Worm (Caenorhabditis elegans) whole organism, young adult: ENCODE data around the gene frpr-2.

Source experiments
- C17E4.6 ChIP-seq: fragments of 200-800 bp; sonication (Bioruptor generic); IDR thresholded peaks from 2 replicates; pipeline ENCODE4 v1.3.6; 2022; ENCODE audit warnings: missing genetic modification reagents, missing genetic modification characterization, missing compliant biosample characterization
- F10E7.11 ChIP-seq: sonication (generic microtip); optimal IDR thresholded peaks from 2 replicates; lab custom pipeline; 2017; ENCODE audit warnings: mild to moderate bottlenecking, missing genetic modification characterization, moderate library complexity, missing compliant biosample characterization
- F23B12.7 ChIP-seq: sonication (generic microtip); optimal IDR thresholded peaks from 2 replicates; lab custom pipeline; 2017; ENCODE audit warnings: missing genetic modification characterization, mild to moderate bottlenecking, missing compliant biosample characterization, antibody characterized with exemption, moderate library complexity; ENCODE audit not compliant: insufficient read depth
- F37B4.10 ChIP-seq: fragments of 200-800 bp; sonication (Bioruptor generic); IDR thresholded peaks from 2 replicates; pipeline ENCODE4 v1.3.6; 2022; ENCODE audit warnings: missing genetic modification characterization, missing compliant biosample characterization
- F49E8.2 ChIP-seq: sonication (generic microtip); optimal IDR thresholded peaks from 3 replicates; lab custom pipeline; 2017; ENCODE audit warnings: missing genetic modification characterization, mild to moderate bottlenecking, missing compliant biosample characterization, antibody characterized with exemption, moderate library complexity; ENCODE audit not compliant: insufficient read depth
- T07F8.4 ChIP-seq: sonication (generic microtip); optimal IDR thresholded peaks from 2 replicates; lab custom pipeline; 2016; ENCODE audit warnings: mild to moderate bottlenecking, missing genetic modification characterization, moderate library complexity, missing compliant biosample characterization
- Y67H2A.10 ChIP-seq: fragments of 200-800 bp; sonication (Bioruptor generic); conservative IDR thresholded peaks from 2 replicates; pipeline ENCODE4 v1.3.6; 2022; ENCODE audit warnings: missing genetic modification reagents, missing genetic modification characterization, missing compliant biosample characterization
- akir-1 ChIP-seq: fragments of 200-800 bp; sonication (Bioruptor generic); optimal IDR thresholded peaks from 2 replicates; lab custom pipeline; 2018; ENCODE audit warnings: mild to moderate bottlenecking, missing genetic modification characterization, moderate library complexity, missing compliant biosample characterization
- ama-1 ChIP-seq, 3 experiments: fragments of 150-350 bp in 1 of 3; sonication (generic microtip) in 2 of 3; optimal IDR thresholded peaks; 2 replicates each; lab custom pipeline; 2014 to 2018; ENCODE audit warnings: missing biosample characterization in 2 of 3, missing genetic modification characterization in 2 of 3, missing genetic modification reagents in 2 of 3
- athp-1 ChIP-seq: sonication (generic microtip); optimal IDR thresholded peaks from 2 replicates; lab custom pipeline; 2017; ENCODE audit warnings: mild to moderate bottlenecking, missing genetic modification characterization, missing compliant biosample characterization
- attf-3 ChIP-seq: fragments of 200-800 bp; sonication (Bioruptor generic); conservative IDR thresholded peaks from 2 replicates; pipeline ENCODE4 v1.3.6; 2022; ENCODE audit warnings: missing genetic modification reagents, missing genetic modification characterization, missing compliant biosample characterization
- ceh-100 ChIP-seq: fragments of 200-800 bp; sonication (Bioruptor generic); IDR thresholded peaks from 2 replicates; pipeline ENCODE4 v1.3.6; 2022; ENCODE audit warnings: missing genetic modification reagents, missing genetic modification characterization, missing compliant biosample characterization
- ceh-91 ChIP-seq: fragments of 200-800 bp; sonication (Bioruptor generic); IDR thresholded peaks from 2 replicates; pipeline ENCODE4 v1.3.6; 2022; ENCODE audit warnings: missing genetic modification reagents, missing genetic modification characterization, missing compliant biosample characterization
- dox-1 ChIP-seq: fragments of 200-800 bp; sonication (Bioruptor generic); IDR thresholded peaks from 2 replicates; pipeline ENCODE4 v1.3.6; 2022; ENCODE audit warnings: missing genetic modification reagents, missing genetic modification characterization, missing compliant biosample characterization
- efl-1 ChIP-seq: fragments of 150-350 bp; optimal IDR thresholded peaks from 2 replicates; lab custom pipeline; 2014; ENCODE audit warnings: missing biosample characterization, missing genetic modification reagents, missing genetic modification characterization
- ets-4 ChIP-seq: fragments of 200-800 bp; sonication (Bioruptor generic); optimal IDR thresholded peaks from 2 replicates; lab custom pipeline; 2018; ENCODE audit warnings: mild to moderate bottlenecking, missing genetic modification characterization, missing compliant biosample characterization
- hlh-26 ChIP-seq: fragments of 200-800 bp; sonication (Bioruptor generic); conservative IDR thresholded peaks from 2 replicates; pipeline ENCODE4 v1.3.6; 2022; ENCODE audit warnings: missing genetic modification reagents, missing genetic modification characterization, missing compliant biosample characterization
- hmg-1.2 ChIP-seq: fragments of 200-800 bp; sonication (Bioruptor generic); IDR thresholded peaks from 2 replicates; pipeline ENCODE4 v1.3.6; 2022; ENCODE audit warnings: missing genetic modification reagents, missing genetic modification characterization, missing compliant biosample characterization
- hmg-20 ChIP-seq: fragments of 200-800 bp; sonication (Bioruptor generic); IDR thresholded peaks from 2 replicates; pipeline ENCODE4 v1.3.6; 2022; ENCODE audit warnings: missing genetic modification reagents, missing genetic modification characterization, missing compliant biosample characterization
- hrde-1 ChIP-seq: sonication (generic microtip); optimal IDR thresholded peaks from 2 replicates; lab custom pipeline; 2016; ENCODE audit warnings: missing genetic modification characterization, mild to moderate bottlenecking, missing compliant biosample characterization, moderate library complexity, missing genotype, missing genetic modification reagents, borderline replicate concordance
- hsf-1 ChIP-seq: fragments of 200-800 bp; sonication (Bioruptor generic); IDR thresholded peaks from 2 replicates; pipeline ENCODE4 v1.3.6; 2022; ENCODE audit warnings: missing genetic modification reagents, missing genetic modification characterization, missing compliant biosample characterization
- lag-1 ChIP-seq: fragments of 200-800 bp; sonication (Bioruptor generic); IDR thresholded peaks from 2 replicates; pipeline ENCODE4 v1.3.6; 2022; ENCODE audit warnings: missing genetic modification reagents, missing genetic modification characterization, missing compliant biosample characterization
- let-526 ChIP-seq: fragments of 200-800 bp; sonication (Bioruptor generic); IDR thresholded peaks from 2 replicates; pipeline ENCODE4 v1.3.6; 2022; ENCODE audit warnings: missing genetic modification reagents, missing genetic modification characterization, missing compliant biosample characterization
- madf-10 ChIP-seq: sonication (generic microtip); optimal IDR thresholded peaks from 2 replicates; lab custom pipeline; 2016; ENCODE audit warnings: mild to moderate bottlenecking, missing genetic modification characterization, missing compliant biosample characterization
- madf-3 ChIP-seq: fragments of 200-800 bp; sonication (Bioruptor generic); IDR thresholded peaks from 2 replicates; pipeline ENCODE4 v1.3.6; 2022; ENCODE audit warnings: missing genetic modification reagents, missing genetic modification characterization, missing compliant biosample characterization
- madf-6 ChIP-seq: fragments of 200-800 bp; sonication (Bioruptor generic); IDR thresholded peaks from 2 replicates; pipeline ENCODE4 v1.3.6; 2022; ENCODE audit warnings: missing genetic modification reagents, missing genetic modification characterization, missing compliant biosample characterization
- nhr-120 ChIP-seq: fragments of 200-800 bp; sonication (Bioruptor generic); IDR thresholded peaks from 2 replicates; pipeline ENCODE4 v1.3.6; 2022; ENCODE audit warnings: missing genetic modification characterization, missing compliant biosample characterization
- nhr-90 ChIP-seq: sonication (generic microtip); optimal IDR thresholded peaks from 2 replicates; lab custom pipeline; 2016; ENCODE audit warnings: missing genotype, mild to moderate bottlenecking, missing genetic modification characterization, missing compliant biosample characterization
- pha-4 ChIP-seq: fragments of 150-350 bp; sonication (generic microtip); optimal IDR thresholded peaks from 2 replicates; lab custom pipeline; 2014; ENCODE audit warnings: missing biosample characterization, missing genetic modification reagents, missing genetic modification characterization
- repo-1 ChIP-seq: sonication (generic microtip); optimal IDR thresholded peaks from 2 replicates; lab custom pipeline; 2017; ENCODE audit warnings: mild to moderate bottlenecking, missing genetic modification characterization, missing compliant biosample characterization
- snpc-4 ChIP-seq, 5 experiments: fragments of 150-350 bp in 1 of 5; sonication (generic microtip) in 4 of 5; optimal IDR thresholded peaks; 2 replicates each; lab custom pipeline; 2014 to 2018; ENCODE audit warnings: missing genetic modification characterization in 5 of 5, missing biosample characterization in 3 of 5, antibody characterized with exemption in 2 of 5, mild to moderate bottlenecking in 2 of 5, missing compliant biosample characterization in 2 of 5, missing genotype in 2 of 5, moderate library complexity in 2 of 5, missing genetic modification reagents in 1 of 5
- sptf-2 ChIP-seq: fragments of 200-800 bp; sonication (Bioruptor generic); optimal IDR thresholded peaks from 2 replicates; lab custom pipeline; 2018; ENCODE audit warnings: mild to moderate bottlenecking, missing genetic modification characterization, missing compliant biosample characterization
- tbp1 ChIP-seq: fragments of 200-800 bp; sonication (Bioruptor generic); optimal IDR thresholded peaks from 2 replicates; lab custom pipeline; 2018; ENCODE audit warnings: mild to moderate bottlenecking, missing genetic modification characterization, missing compliant biosample characterization
- tlf-1 ChIP-seq: fragments of 200-800 bp; sonication (Bioruptor generic); optimal IDR thresholded peaks from 2 replicates; lab custom pipeline; 2018; ENCODE audit warnings: mild to moderate bottlenecking, missing genetic modification characterization, missing compliant biosample characterization
- unc-130 ChIP-seq: sonication (generic microtip); optimal IDR thresholded peaks from 2 replicates; lab custom pipeline; 2016; ENCODE audit warnings: missing genetic modification reagents, missing genetic modification characterization, missing compliant biosample characterization
- ztf-18 ChIP-seq: sonication (generic microtip); optimal IDR thresholded peaks from 2 replicates; lab custom pipeline; 2016; ENCODE audit warnings: missing genotype, mild to moderate bottlenecking, missing genetic modification characterization, missing compliant biosample characterization
- ztf-25 ChIP-seq: fragments of 200-800 bp; sonication (Bioruptor generic); IDR thresholded peaks from 2 replicates; pipeline ENCODE4 v1.3.6; 2022; ENCODE audit warnings: missing genetic modification reagents, missing genetic modification characterization, missing compliant biosample characterization
- ztf-28 ChIP-seq: fragments of 200-800 bp; sonication (Bioruptor generic); IDR thresholded peaks from 2 replicates; pipeline ENCODE4 v1.3.6; 2022; ENCODE audit warnings: missing genetic modification reagents, missing genetic modification characterization, missing compliant biosample characterization
- ztf-3 ChIP-seq: fragments of 200-800 bp; sonication (Bioruptor generic); optimal IDR thresholded peaks from 2 replicates; lab custom pipeline; 2018; ENCODE audit warnings: mild to moderate bottlenecking, missing genetic modification characterization, missing compliant biosample characterization
- ztf-6 ChIP-seq: fragments of 200-800 bp; sonication (Bioruptor generic); IDR thresholded peaks from 2 replicates; pipeline ENCODE4 v1.3.6; 2022; ENCODE audit warnings: missing genetic modification reagents, missing genetic modification characterization, missing compliant biosample characterization

Gene frpr-2

ce11 chrX:12996161-12996560 lies 30.9 kb downstream of the frpr-2 start:
- TF ChIP-seq hmg-1.2 (GFP tag; lab: Robert Waterston, UW) (no peak), sptf-2 (GFP tag; lab: Kevin White, UChicago) (no peak), let-526 (GFP tag; lab: Robert Waterston, UW) (no peak), ztf-18 (tag; lab: Kevin White, UChicago) (no peak), F10E7.11 (tag; lab: Kevin White, UChicago) (no peak), ets-4 (GFP tag; lab: Kevin White, UChicago) (no peak), dox-1 (GFP tag; lab: Robert Waterston, UW) (no peak), attf-3 (GFP tag; lab: Robert Waterston, UW) (no peak), hrde-1 (tag; lab: Kevin White, UChicago) (no peak), Y67H2A.10 (GFP tag; lab: Robert Waterston, UW) (no peak), F49E8.2 (tag; lab: Kevin White, UChicago) (no peak), T07F8.4 (no peak), F23B12.7 (tag; lab: Kevin White, UChicago) (no peak), athp-1 (tag; lab: Kevin White, UChicago) (no peak)
- TF ChIP-seq, all 124 proteins: peak for 0

- TF ChIP-seq efl-1: no peak
- TF ChIP-seq, all 124 proteins: peak for 0
Observed at ce11 chrX:12999567-12999966, 34.3 kb downstream of the frpr-2 start.

ce11 chrX:13000837-13001236 lies 35.6 kb downstream of the frpr-2 start:
- TF ChIP-seq athp-1 (tag; lab: Kevin White, UChicago): no peak
- no peak for TF ChIP-seq ceh-100
- no peak for TF ChIP-seq madf-10 (tag; lab: Kevin White, UChicago)
- no peak for TF ChIP-seq repo-1 (tag; lab: Kevin White, UChicago)
- no peak for TF ChIP-seq nhr-120 (GFP tag; lab: Robert Waterston, UW)
- TF ChIP-seq akir-1 (GFP tag; lab: Kevin White, UChicago): no peak
- TF ChIP-seq let-526 (GFP tag; lab: Robert Waterston, UW): no peak
- no peak for TF ChIP-seq ztf-3 (GFP tag; lab: Kevin White, UChicago)
- no peak for TF ChIP-seq hsf-1 (GFP tag; lab: Robert Waterston, UW)
- no peak for TF ChIP-seq hmg-1.2 (GFP tag; lab: Robert Waterston, UW)
- TF ChIP-seq unc-130: no peak
- no peak for TF ChIP-seq ceh-91
- TF ChIP-seq ztf-28 (GFP tag; lab: Robert Waterston, UW): no peak
- TF ChIP-seq lag-1 (GFP tag; lab: Robert Waterston, UW): no peak
- no peak for TF ChIP-seq tbp1 (GFP tag; lab: Kevin White, UChicago)
- TF ChIP-seq F23B12.7 (tag; lab: Kevin White, UChicago): no peak
- TF ChIP-seq, all 124 proteins: peak for 0

ce11 chrX:13002322-13002721 lies 37.1 kb downstream of the frpr-2 start:
- TF ChIP-seq F37B4.10 (GFP tag; lab: Robert Waterston, UW): no peak
- TF ChIP-seq madf-3 (GFP tag; lab: Robert Waterston, UW): no peak
- no peak for TF ChIP-seq madf-6 (GFP tag; lab: Robert Waterston, UW)
- no peak for TF ChIP-seq C17E4.6
- TF ChIP-seq athp-1 (tag; lab: Kevin White, UChicago): no peak
- no peak for TF ChIP-seq ztf-6 (GFP tag; lab: Robert Waterston, UW)
- TF ChIP-seq tlf-1 (GFP tag; lab: Kevin White, UChicago): no peak
- no peak for TF ChIP-seq nhr-90 (tag; lab: Kevin White, UChicago)
- TF ChIP-seq pha-4: no peak
- no peak for TF ChIP-seq ztf-25 (GFP tag; lab: Robert Waterston, UW)
- no peak for TF ChIP-seq snpc-4 (GFP tag; optimal IDR thresholded peaks at IDR 0.05; lab: Kevin White, UChicago)
- no peak for TF ChIP-seq snpc-4 (tag; optimal IDR thresholded peaks at IDR 0.05; lab: Kevin White, UChicago)
- TF ChIP-seq hlh-26 (GFP tag; lab: Robert Waterston, UW): no peak
- TF ChIP-seq ama-1 (optimal IDR thresholded peaks at IDR 0.05; lab: Kevin White, UChicago): no peak
- TF ChIP-seq ama-1 (GFP tag; optimal IDR thresholded peaks at IDR 0.05; lab: Kevin White, UChicago): no peak
- no peak for TF ChIP-seq hmg-20 (GFP tag; lab: Robert Waterston, UW)
